Fruit fly (Drosophila melanogaster) whole organism, embryonic: ENCODE measurements around the gene drm.

Experiments
- Abd-B ChIP-seq: fragments of 200-800 bp; sonication (Bioruptor generic); optimal IDR thresholded peaks from 2 replicates; lab custom pipeline; 2018; ENCODE audit warnings: missing biosample characterization, mild to moderate bottlenecking, missing genetic modification characterization, moderate library complexity
- Adf1 ChIP-seq: fragments of 200-800 bp; sonication (Bioruptor generic); IDR thresholded peaks from 2 replicates; pipeline ENCODE4 v1.3.6; 2022; ENCODE audit warnings: missing biosample characterization, missing genetic modification characterization
- Atf6 ChIP-seq: fragments of 200-800 bp; sonication (Bioruptor generic); IDR thresholded peaks from 2 replicates; pipeline ENCODE4 v1.3.6; 2022; ENCODE audit warnings: missing biosample characterization, missing genetic modification characterization
- CG10321 ChIP-seq: fragments of 200-800 bp; sonication (Bioruptor generic); IDR thresholded peaks from 2 replicates; pipeline ENCODE4 v1.3.6; 2022; ENCODE audit warnings: missing biosample characterization, missing genetic modification characterization
- CG13624 ChIP-seq: fragments of 200-800 bp; sonication (Bioruptor generic); optimal IDR thresholded peaks from 2 replicates; lab custom pipeline; 2016; ENCODE audit warnings: missing biosample characterization, missing genetic modification characterization
- CG14441 ChIP-seq: fragments of 200-800 bp; sonication (Bioruptor generic); IDR thresholded peaks from 2 replicates; pipeline ENCODE4 v1.3.6; 2022; ENCODE audit warnings: missing biosample characterization, missing genetic modification characterization
- CG16813 ChIP-seq: fragments of 200-800 bp; sonication (Bioruptor generic); IDR thresholded peaks from 3 replicates; pipeline ENCODE4 v1.3.6; 2022; ENCODE audit warnings: missing biosample characterization, missing genetic modification characterization; ENCODE audit not compliant: partially characterized antibody
- CG1832 ChIP-seq: fragments of 200-800 bp; sonication (Bioruptor generic); optimal IDR thresholded peaks from 2 replicates; lab custom pipeline; 2017; ENCODE audit warnings: missing biosample characterization, mild to moderate bottlenecking, missing genetic modification characterization, inconsistent platforms
- CG30431 ChIP-seq: fragments of 200-800 bp; sonication (Bioruptor generic); optimal IDR thresholded peaks from 2 replicates; lab custom pipeline; 2017; ENCODE audit warnings: missing biosample characterization, missing genetic modification characterization
- CG32532 ChIP-seq: fragments of 200-800 bp; sonication (Bioruptor generic); IDR thresholded peaks from 2 replicates; pipeline ENCODE4 v1.3.6; 2022; ENCODE audit warnings: missing biosample characterization, missing genetic modification characterization
- CG32767 ChIP-seq: fragments of 200-800 bp; sonication (Bioruptor generic); IDR thresholded peaks from 2 replicates; pipeline ENCODE4 v1.3.6; 2022; ENCODE audit warnings: missing biosample characterization, missing genetic modification characterization
- CG32772 ChIP-seq: fragments of 200-800 bp; sonication (Bioruptor generic); IDR thresholded peaks from 2 replicates; pipeline ENCODE4 v1.3.6; 2022; ENCODE audit warnings: missing biosample characterization, missing genetic modification characterization
- CG34224 ChIP-seq: fragments of 200-800 bp; sonication (Bioruptor generic); IDR thresholded peaks from 3 replicates; pipeline ENCODE4 v1.3.6; 2022; ENCODE audit warnings: missing biosample characterization, missing genetic modification characterization; ENCODE audit not compliant: partially characterized antibody
- CG4360 ChIP-seq: fragments of 200-800 bp; sonication (Bioruptor generic); IDR thresholded peaks from 2 replicates; pipeline ENCODE4 v1.3.6; 2022; ENCODE audit warnings: missing biosample characterization, missing genetic modification characterization
- CG43689 ChIP-seq: fragments of 200-800 bp; sonication (Bioruptor generic); IDR thresholded peaks from 2 replicates; pipeline ENCODE4 v1.3.6; 2022; ENCODE audit warnings: missing biosample characterization, missing genetic modification characterization
- CG6654 ChIP-seq: fragments of 200-800 bp; sonication (Bioruptor generic); optimal IDR thresholded peaks from 2 replicates; lab custom pipeline; 2017; ENCODE audit warnings: missing biosample characterization, mild to moderate bottlenecking, missing genetic modification characterization
- CG8478 ChIP-seq: fragments of >200 bp; optimal IDR thresholded peaks from 2 replicates; lab custom pipeline; 2018
- CG8765 ChIP-seq: fragments of 200-800 bp; sonication (Bioruptor generic); IDR thresholded peaks from 2 replicates; pipeline ENCODE4 v1.3.6; 2022; ENCODE audit warnings: missing biosample characterization, missing genetic modification characterization
- CoRest ChIP-seq: fragments of 200-800 bp; sonication (Bioruptor generic); optimal IDR thresholded peaks from 3 replicates; lab custom pipeline; 2018; ENCODE audit warnings: missing biosample characterization, mild to moderate bottlenecking, missing genetic modification characterization, moderate library complexity
- Deaf1 ChIP-seq: fragments of 200-800 bp; optimal IDR thresholded peaks from 3 replicates; lab custom pipeline; 2019; ENCODE audit warnings: missing biosample characterization, mild to moderate bottlenecking, missing genetic modification characterization, moderate library complexity
- Dfd ChIP-seq, 2 experiments: fragments of >200 bp; optimal IDR thresholded peaks; 2 replicates each; lab custom pipeline; 2017; ENCODE audit warnings: missing biosample characterization in 2 of 2, missing genetic modification characterization in 2 of 2
- HLH4C ChIP-seq: fragments of 200-800 bp; sonication (Bioruptor generic); IDR thresholded peaks from 3 replicates; pipeline ENCODE4 v1.3.6; 2022; ENCODE audit warnings: missing biosample characterization, missing genetic modification characterization; ENCODE audit not compliant: partially characterized antibody
- Kr ChIP-seq: fragments of 200-800 bp; sonication (Bioruptor generic); optimal IDR thresholded peaks from 2 replicates; lab custom pipeline; 2017; ENCODE audit warnings: missing biosample characterization, mild to moderate bottlenecking, missing genetic modification characterization
- Neu2 ChIP-seq: fragments of 200-800 bp; sonication (Bioruptor generic); optimal IDR thresholded peaks from 3 replicates; lab custom pipeline; 2016; ENCODE audit warnings: missing biosample characterization, missing genetic modification characterization, borderline replicate concordance
- Nf-YA ChIP-seq: fragments of 200-800 bp; sonication (Bioruptor generic); IDR thresholded peaks from 2 replicates; pipeline ENCODE4 v1.3.6; 2022; ENCODE audit warnings: missing biosample characterization, missing genetic modification characterization
- Nf-YB ChIP-seq: fragments of 200-800 bp; sonication (Bioruptor generic); optimal IDR thresholded peaks from 3 replicates; lab custom pipeline; 2019; ENCODE audit warnings: missing biosample characterization, mild to moderate bottlenecking, missing genetic modification characterization, moderate library complexity
- ab ChIP-seq: fragments of 200-800 bp; sonication (Bioruptor generic); optimal IDR thresholded peaks from 2 replicates; lab custom pipeline; 2016; ENCODE audit warnings: missing biosample characterization, missing genetic modification characterization
- abd-A ChIP-seq: fragments of 200-800 bp; sonication (Bioruptor generic); optimal IDR thresholded peaks from 3 replicates; lab custom pipeline; 2019; ENCODE audit warnings: missing biosample characterization, mild to moderate bottlenecking, missing genetic modification characterization, moderate library complexity
- bowl ChIP-seq: fragments of 200-800 bp; sonication (Bioruptor generic); IDR thresholded peaks from 2 replicates; pipeline ENCODE4 v1.3.6; 2022; ENCODE audit warnings: missing biosample characterization, missing genetic modification characterization
- cad ChIP-seq: fragments of >200 bp; optimal IDR thresholded peaks from 2 replicates; lab custom pipeline; 2017; ENCODE audit warnings: missing biosample characterization, missing genetic modification characterization
- caup ChIP-seq: fragments of 200-800 bp; sonication (Bioruptor generic); optimal IDR thresholded peaks from 3 replicates; lab custom pipeline; 2017; ENCODE audit warnings: missing biosample characterization, mild to moderate bottlenecking, missing genetic modification characterization, moderate library complexity; ENCODE audit not compliant: severe bottlenecking
- cg ChIP-seq: fragments of 200-800 bp; sonication (Bioruptor generic); optimal IDR thresholded peaks from 3 replicates; lab custom pipeline; 2019; ENCODE audit warnings: missing biosample characterization, mild to moderate bottlenecking, missing genetic modification characterization, moderate library complexity
- exex ChIP-seq: fragments of 200-800 bp; sonication (Bioruptor generic); optimal IDR thresholded peaks from 4 replicates; lab custom pipeline; 2018; ENCODE audit warnings: missing biosample characterization, mild to moderate bottlenecking, missing genetic modification characterization, moderate library complexity
- grn ChIP-seq: fragments of 200-800 bp; sonication (Bioruptor generic); optimal IDR thresholded peaks from 3 replicates; lab custom pipeline; 2017; ENCODE audit warnings: missing biosample characterization, missing genetic modification characterization
- gsb-n ChIP-seq: fragments of 200-800 bp; sonication (Bioruptor generic); optimal IDR thresholded peaks from 3 replicates; lab custom pipeline; 2018; ENCODE audit warnings: missing biosample characterization, mild to moderate bottlenecking, missing genetic modification characterization
- hb ChIP-seq: fragments of 200-800 bp; sonication (Bioruptor generic); IDR thresholded peaks from 3 replicates; pipeline ENCODE4 v1.3.6; 2022; ENCODE audit warnings: missing biosample characterization, missing genetic modification characterization; ENCODE audit not compliant: partially characterized antibody
- hkb ChIP-seq, 2 experiments: fragments of 200-800 bp in 1 of 2; fragments of >200 bp in 1 of 2; sonication (Bioruptor generic) in 1 of 2; IDR thresholded peaks in 1 of 2; optimal IDR thresholded peaks in 1 of 2; 2 replicates each; pipeline versions ENCODE4 v1.3.6 to Lab custom; 2017 to 2022; ENCODE audit warnings: missing biosample characterization in 1 of 2, missing genetic modification characterization in 1 of 2
- jing ChIP-seq: fragments of 200-800 bp; sonication (Bioruptor generic); optimal IDR thresholded peaks from 2 replicates; lab custom pipeline; 2018; ENCODE audit warnings: missing biosample characterization, mild to moderate bottlenecking, missing genetic modification characterization
- lab ChIP-seq: fragments of 200-800 bp; sonication (Bioruptor generic); optimal IDR thresholded peaks from 3 replicates; lab custom pipeline; 2017; ENCODE audit warnings: missing biosample characterization, missing genetic modification characterization, mild to moderate bottlenecking, moderate library complexity, missing genetic modification reagents
- oc ChIP-seq: fragments of 200-800 bp; sonication (Bioruptor generic); optimal IDR thresholded peaks from 2 replicates; lab custom pipeline; 2018; ENCODE audit warnings: missing biosample characterization, mild to moderate bottlenecking, missing genetic modification characterization, moderate library complexity
- pita ChIP-seq: fragments of 200-800 bp; sonication (Bioruptor generic); optimal IDR thresholded peaks from 2 replicates; lab custom pipeline; 2017; ENCODE audit warnings: missing biosample characterization, mild to moderate bottlenecking, missing genetic modification characterization
- sens ChIP-seq: fragments of 200-800 bp; sonication (Bioruptor generic); peaks from one replicate; lab custom pipeline; 2016; ENCODE audit warnings: missing biosample characterization, missing genetic modification characterization
- seq ChIP-seq: fragments of 200-800 bp; sonication (Bioruptor generic); IDR thresholded peaks from 2 replicates; pipeline ENCODE4 v1.3.6; 2022; ENCODE audit warnings: missing biosample characterization, missing genetic modification characterization
- sim ChIP-seq: fragments of 200-800 bp; sonication (Bioruptor generic); IDR thresholded peaks from 2 replicates; pipeline ENCODE4 v1.3.6; 2022; ENCODE audit warnings: missing biosample characterization, missing genetic modification characterization
- sob ChIP-seq: fragments of 200-800 bp; sonication (Bioruptor generic); IDR thresholded peaks from 2 replicates; pipeline ENCODE4 v1.3.6; 2022; ENCODE audit warnings: missing biosample characterization, missing genetic modification characterization
- sqz ChIP-seq: fragments of 200-800 bp; sonication (Bioruptor generic); optimal IDR thresholded peaks from 3 replicates; lab custom pipeline; 2018; ENCODE audit warnings: missing biosample characterization, mild to moderate bottlenecking, missing genetic modification characterization
- vvl ChIP-seq: fragments of 200-800 bp; sonication (Bioruptor generic); IDR thresholded peaks from 2 replicates; pipeline ENCODE4 v1.3.6; 2022; ENCODE audit warnings: missing biosample characterization, missing genetic modification characterization
- yki ChIP-seq: fragments of >200 bp; optimal IDR thresholded peaks from 3 replicates; lab custom pipeline; 2018
- z ChIP-seq: fragments of 200-800 bp; sonication (Bioruptor generic); IDR thresholded peaks from 3 replicates; pipeline ENCODE4 v1.3.6; 2022; ENCODE audit warnings: missing biosample characterization, missing genetic modification characterization

Gene drm

dm6 chr2L:3538564-3539411 is at the start of gene drm:
TSS of gene drm (plus strand) at chr2L:3539247.
- TF ChIP-seq exex (tag; lab: Kevin White, UChicago) (no peak), CoRest (peak; percentile 14), CG30431 (GFP tag; lab: Kevin White, UChicago) (no peak), CG16813 (GFP tag; lab: Robert Waterston, UW) (0 out of 3 replicates have a peak, but pooled peaks have one; percentile 37), jing (GFP tag; lab: Kevin White, UChicago) (peak; percentile 36), yki (lab: Kevin White, UChicago) (peak; percentile 24), sim (GFP tag; lab: Robert Waterston, UW) (no peak), Atf6 (no peak), CG13624 (GFP tag; lab: Kevin White, UChicago) (peak; percentile 25), CG8478 (lab: Kevin White, UChicago) (peak; percentile 61), CG32767 (GFP tag; lab: Robert Waterston, UW) (0 out of 2 replicates have a peak, but pooled peaks have one; percentile 16), HLH4C (GFP tag; lab: Robert Waterston, UW) (0 out of 3 replicates have a peak, but pooled peaks have one; percentile 32), vvl (GFP tag; lab: Robert Waterston, UW) (peak; percentile 67), Nf-YA (GFP tag; lab: Robert Waterston, UW) (peak; percentile 65), lab (GFP tag; lab: Kevin White, UChicago) (no peak), CG1832 (peak; percentile 95), CG32532 (GFP tag; lab: Robert Waterston, UW) (no peak), sens (peak; percentile 27), CG8765 (GFP tag; lab: Robert Waterston, UW) (no peak), caup (GFP tag; lab: Kevin White, UChicago) (no peak), sqz (GFP tag; lab: Kevin White, UChicago) (peak; percentile 14), Nf-YB (GFP tag; lab: Kevin White, UChicago) (peak; percentile 96), sob (GFP tag; lab: Robert Waterston, UW) (peak; percentile 95), CG6654 (no peak), hkb (optimal IDR thresholded peaks at IDR 0.05; lab: Kevin White, UChicago) (peak; percentile 6), hkb (GFP tag; IDR thresholded peaks at IDR 0.05; lab: Robert Waterston, UW) (no peak), seq (GFP tag; lab: Robert Waterston, UW) (no peak), z (peak; percentile 96), CG10321 (peak; percentile 97), CG14441 (GFP tag; lab: Robert Waterston, UW) (no peak), oc (tag; lab: Kevin White, UChicago) (peak; percentile 67), CG34224 (0 out of 3 replicates have a peak, but pooled peaks have one; percentile 19), CG43689 (GFP tag; lab: Robert Waterston, UW) (no peak), abd-A (tag; lab: Kevin White, UChicago) (peak; percentile 38), Kr (GFP tag; lab: Kevin White, UChicago) (peak; percentile 83), Neu2 (GFP tag; lab: Kevin White, UChicago) (no peak), grn (GFP tag; lab: Kevin White, UChicago) (no peak), CG32772 (GFP tag; lab: Robert Waterston, UW) (peak; percentile 8; the same call in 1 of the 2 replicates), cg (GFP tag; lab: Kevin White, UChicago) (peak; percentile 49), ab (GFP tag; lab: Kevin White, UChicago) (no peak), cad (GFP tag; lab: Kevin White, UChicago) (peak; percentile 34), bowl (peak; percentile 89), pita (GFP tag; lab: Kevin White, UChicago) (no peak), CG4360 (peak; percentile 12; the same call in 1 of the 2 replicates), Adf1 (GFP tag; lab: Robert Waterston, UW) (peak; percentile 65), hb (0 out of 3 replicates have a peak, but pooled peaks have one; percentile 61), Deaf1 (tag; lab: Kevin White, UChicago) (peak; percentile 43), Abd-B (GFP tag; lab: Kevin White, UChicago) (peak; percentile 23), gsb-n (tag; lab: Kevin White, UChicago) (no peak), Dfd (GFP tag; optimal IDR thresholded peaks at IDR 0.05; lab: Kevin White, UChicago) (no peak)
